Fruit fly (Drosophila melanogaster): Measurements from ENCODE around the gene CG4133.
"Not testable (repeated sequence)": the region's sequence is repeated elsewhere in the genome, so short reads cannot be mapped to it uniquely, and the experiment has no call there.

The CG4133 gene

dm6 chr2L:455274-455673, at the start of gene CG4133:
Gene CG4133 (plus strand): TSS chr2L:455531.
- not testable (repeated sequence) for TF ChIP-seq insv, Myc, Sin3A (optimal IDR thresholded peaks at IDR 0.05)

- TF ChIP-seq psq (optimal IDR thresholded peaks at IDR 0.05) (no peak), Myc (optimal IDR thresholded peaks at IDR 0.05) (no peak), insv (optimal IDR thresholded peaks at IDR 0.05) (no peak), h (optimal IDR thresholded peaks at IDR 0.05) (no peak), Sin3A (optimal IDR thresholded peaks at IDR 0.05) (no peak), ttk (optimal IDR thresholded peaks at IDR 0.05) (no peak)
Observed at dm6 chr2L:412931-413330, 42.4 kb upstream of the CG4133 start.

- TF ChIP-seq Sin3A (optimal IDR thresholded peaks at IDR 0.05) = no peak
- no peak for TF ChIP-seq ttk (optimal IDR thresholded peaks at IDR 0.05)
- no peak for TF ChIP-seq h (optimal IDR thresholded peaks at IDR 0.05)
- TF ChIP-seq insv (optimal IDR thresholded peaks at IDR 0.05) = no peak
- TF ChIP-seq Myc (optimal IDR thresholded peaks at IDR 0.05) = no peak
- no peak for TF ChIP-seq psq (optimal IDR thresholded peaks at IDR 0.05)
Observed at dm6 chr2L:413894-414293, 41.4 kb upstream of the CG4133 start.

- TF ChIP-seq h (optimal IDR thresholded peaks at IDR 0.05) (no peak), ttk (optimal IDR thresholded peaks at IDR 0.05) (no peak), Sin3A (optimal IDR thresholded peaks at IDR 0.05) (no peak), Myc (optimal IDR thresholded peaks at IDR 0.05) (no peak), insv (optimal IDR thresholded peaks at IDR 0.05) (no peak), psq (optimal IDR thresholded peaks at IDR 0.05) (no peak)
Observed at dm6 chr2L:414593-415399, 40.5 kb upstream of the CG4133 start, which contains the start of the genes AP-2alpha and ebi. Gene AP-2alpha (minus strand): TSS chr2L:414777. Gene ebi (plus strand): TSS chr2L:415067.

- TF ChIP-seq Sin3A (optimal IDR thresholded peaks at IDR 0.05) (no peak), psq (optimal IDR thresholded peaks at IDR 0.05) (no peak), h (optimal IDR thresholded peaks at IDR 0.05) (no peak), insv (optimal IDR thresholded peaks at IDR 0.05) (no peak), Myc (optimal IDR thresholded peaks at IDR 0.05) (no peak), ttk (optimal IDR thresholded peaks at IDR 0.05) (no peak)
Observed at dm6 chr2L:419620-420184, 35.6 kb upstream of the CG4133 start, which contains the start of the genes CG13690 and RpLP1. Gene CG13690 (minus strand): TSS chr2L:419652. Gene RpLP1 (plus strand): TSS chr2L:419952.

dm6 chr2L:421119-421821, 34.1 kb upstream of the CG4133 start, which contains the start of the genes CG11885 and CG13692:
Gene CG11885 (minus strand): TSS chr2L:421450.
Gene CG13692 (plus strand): TSS chr2L:421771.
- TF ChIP-seq ttk (optimal IDR thresholded peaks at IDR 0.05) (no peak), insv (optimal IDR thresholded peaks at IDR 0.05) (no peak), Sin3A (optimal IDR thresholded peaks at IDR 0.05) (no peak), h (optimal IDR thresholded peaks at IDR 0.05) (no peak), Myc (optimal IDR thresholded peaks at IDR 0.05) (no peak), psq (optimal IDR thresholded peaks at IDR 0.05) (no peak)

dm6 chr2L:422573-422972, 32.8 kb upstream of the CG4133 start, which contains the start of gene BBS8:
Gene BBS8 (plus strand): TSS chr2L:422873.
- TF ChIP-seq psq (optimal IDR thresholded peaks at IDR 0.05) (no peak), Myc (optimal IDR thresholded peaks at IDR 0.05) (no peak), Sin3A (optimal IDR thresholded peaks at IDR 0.05) (no peak), ttk (optimal IDR thresholded peaks at IDR 0.05) (no peak), insv (optimal IDR thresholded peaks at IDR 0.05) (no peak), h (optimal IDR thresholded peaks at IDR 0.05) (no peak)

dm6 chr2L:423160-423559, 32.2 kb upstream of the CG4133 start:
- TF ChIP-seq insv (optimal IDR thresholded peaks at IDR 0.05) = no peak
- TF ChIP-seq Sin3A (optimal IDR thresholded peaks at IDR 0.05) = no peak
- TF ChIP-seq h (optimal IDR thresholded peaks at IDR 0.05) = no peak
- no peak for TF ChIP-seq psq (optimal IDR thresholded peaks at IDR 0.05)
- no peak for TF ChIP-seq Myc (optimal IDR thresholded peaks at IDR 0.05)
- no peak for TF ChIP-seq ttk (optimal IDR thresholded peaks at IDR 0.05)

dm6 chr2L:425491-425890, 29.8 kb upstream of the CG4133 start:
- TF ChIP-seq psq (optimal IDR thresholded peaks at IDR 0.05) (no peak), Myc (optimal IDR thresholded peaks at IDR 0.05) (no peak), Sin3A (optimal IDR thresholded peaks at IDR 0.05) (no peak), ttk (optimal IDR thresholded peaks at IDR 0.05) (no peak), insv (optimal IDR thresholded peaks at IDR 0.05) (no peak), h (optimal IDR thresholded peaks at IDR 0.05) (no peak)

- TF ChIP-seq insv (optimal IDR thresholded peaks at IDR 0.05) = no peak
- TF ChIP-seq h (optimal IDR thresholded peaks at IDR 0.05) = no peak
- no peak for TF ChIP-seq Myc (optimal IDR thresholded peaks at IDR 0.05)
- TF ChIP-seq psq (optimal IDR thresholded peaks at IDR 0.05) = no peak
- no peak for TF ChIP-seq ttk (optimal IDR thresholded peaks at IDR 0.05)
Observed at dm6 chr2L:426449-426848, 28.9 kb upstream of the CG4133 start.

dm6 chr2L:427338-428234, 27.7 kb upstream of the CG4133 start:
- TF ChIP-seq Myc (optimal IDR thresholded peaks at IDR 0.05) = no peak
- TF ChIP-seq ttk (optimal IDR thresholded peaks at IDR 0.05) = no peak
- no peak for TF ChIP-seq insv (optimal IDR thresholded peaks at IDR 0.05)
- no peak for TF ChIP-seq Sin3A (optimal IDR thresholded peaks at IDR 0.05)
- TF ChIP-seq h (optimal IDR thresholded peaks at IDR 0.05) = no peak
- TF ChIP-seq psq (optimal IDR thresholded peaks at IDR 0.05) = no peak
